Fruit fly (Drosophila melanogaster) whole organism, adult: ENCODE data around the gene nompC.
A peak's percentile ranks its signal among the peaks of the same experiment; 100 is the strongest.

ENCODE experiments used
- CG11617 ChIP-seq: fragments of 200-800 bp; sonication (Bioruptor generic); optimal IDR thresholded peaks from 2 replicates; lab custom pipeline; 2017; ENCODE audit warnings: mild to moderate bottlenecking, missing biosample characterization, missing genetic modification reagents, missing genetic modification characterization
- CG12768 ChIP-seq: fragments of 200-800 bp; sonication (Bioruptor generic); optimal IDR thresholded peaks from 2 replicates; lab custom pipeline; 2017; ENCODE audit warnings: missing biosample characterization, missing genetic modification characterization, mild to moderate bottlenecking, moderate library complexity, missing genetic modification reagents
- CG14711 ChIP-seq: fragments of 200-800 bp; sonication (Bioruptor generic); optimal IDR thresholded peaks from 2 replicates; lab custom pipeline; 2018; ENCODE audit warnings: missing biosample characterization, mild to moderate bottlenecking, missing genetic modification characterization, moderate library complexity
- CG33017 ChIP-seq: fragments of 200-800 bp; sonication (Bioruptor generic); optimal IDR thresholded peaks from 2 replicates; lab custom pipeline; 2018; ENCODE audit warnings: missing biosample characterization, mild to moderate bottlenecking, missing genetic modification characterization, moderate library complexity
- CG7101 ChIP-seq: fragments of 200-800 bp; sonication (Bioruptor generic); optimal IDR thresholded peaks from 2 replicates; lab custom pipeline; 2018; ENCODE audit warnings: missing biosample characterization, mild to moderate bottlenecking, missing genetic modification characterization, moderate library complexity
- Mnt ChIP-seq: fragments of 200-800 bp; sonication (Bioruptor generic); optimal IDR thresholded peaks from 2 replicates; lab custom pipeline; 2016; ENCODE audit warnings: missing biosample characterization, mild to moderate bottlenecking, missing genetic modification characterization
- cnc ChIP-seq, 2 experiments: fragments of >200 bp; optimal IDR thresholded peaks; 2 replicates each; lab custom pipeline; 2017
- kay ChIP-seq: fragments of 200-800 bp; sonication (Bioruptor generic); peaks from one replicate; lab custom pipeline; 2016; ENCODE audit warnings: missing biosample characterization, missing genetic modification characterization, borderline replicate concordance
- tj ChIP-seq: fragments of 200-800 bp; sonication (Bioruptor generic); optimal IDR thresholded peaks from 3 replicates; lab custom pipeline; 2017; ENCODE audit warnings: missing biosample characterization, mild to moderate bottlenecking, missing genetic modification characterization, moderate library complexity
- toe ChIP-seq: fragments of 200-800 bp; sonication (Bioruptor generic); optimal IDR thresholded peaks from 2 replicates; lab custom pipeline; 2016; ENCODE audit warnings: missing biosample characterization, missing genetic modification characterization

DNA sequence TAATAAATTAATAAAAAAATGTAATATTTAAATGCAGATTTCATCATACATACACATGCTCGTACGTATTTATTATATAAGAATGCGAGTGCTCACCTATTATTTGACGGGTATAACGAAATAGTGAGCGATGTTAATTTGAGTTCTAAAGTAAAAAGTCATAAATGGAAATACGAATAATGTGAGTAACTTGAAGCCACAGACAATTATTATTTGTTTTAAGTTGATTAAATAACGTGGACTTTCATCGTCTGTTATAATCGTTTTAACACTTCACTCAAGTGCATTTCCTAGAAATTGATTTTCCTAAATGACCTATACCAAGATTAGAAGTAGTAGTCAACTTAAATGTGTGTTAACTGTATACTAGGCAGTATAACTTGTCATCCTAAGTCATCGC, 43.7 kb upstream of the nompC start:
- peak; percentile 58 for TF ChIP-seq CG12768 (GFP tag; lab: Kevin White, UChicago)
- TF ChIP-seq CG11617 = peak; percentile 29
- peak; percentile 71 for TF ChIP-seq CG7101 (tag; lab: Kevin White, UChicago)
- no peak for TF ChIP-seq Mnt
- TF ChIP-seq tj = no peak
- TF ChIP-seq cnc (optimal IDR thresholded peaks at IDR 0.05; lab: Kevin White, UChicago) = peak in 1 of 2 experiments; percentile 21
- peak; percentile 65 for TF ChIP-seq CG14711 (tag; lab: Kevin White, UChicago)
- no peak for TF ChIP-seq kay (GFP tag; lab: Kevin White, UChicago)
- peak; percentile 67 for TF ChIP-seq CG33017 (tag; lab: Kevin White, UChicago)
- TF ChIP-seq toe (GFP tag; lab: Kevin White, UChicago) = peak; percentile 46
